Worm (Caenorhabditis elegans): Measurements from ENCODE around the gene haf-3.

The haf-3 gene

DNA sequence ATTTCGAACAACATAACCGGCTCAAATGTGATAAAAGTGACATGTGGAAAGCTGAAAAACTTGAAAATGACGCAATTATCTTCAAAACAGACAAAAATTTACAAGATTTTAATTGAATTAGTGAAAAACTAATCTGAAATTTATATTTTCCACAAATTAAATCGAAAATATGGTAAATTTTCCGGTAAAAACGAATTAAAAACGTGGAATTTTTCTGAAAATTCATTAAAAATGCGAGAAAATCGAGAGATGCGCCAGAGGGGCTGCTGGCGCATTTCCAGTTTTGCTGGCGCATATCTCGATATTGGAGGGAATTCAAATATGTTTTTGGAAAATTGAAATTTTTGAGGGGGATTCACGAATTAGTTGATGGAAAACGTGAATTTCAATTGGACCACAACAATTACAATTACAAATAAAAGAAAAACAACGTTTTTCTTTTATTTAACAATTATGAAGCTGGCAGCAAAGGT, at the start of gene haf-3, which contains the start of gene F57A10.2:
TSS of gene haf-3 (minus strand) at position 51 of the 473 bp plus-strand sequence.
TSS of gene F57A10.2 (plus strand) at position 454 of the 473 bp plus-strand sequence.
- TF ChIP-seq zag-1 (tag; optimal IDR thresholded peaks at IDR 0.05), result peak; percentile 58
- peak; percentile 54 for TF ChIP-seq aha-1 (tag; optimal IDR thresholded peaks at IDR 0.05)
- peak; percentile 92 for TF ChIP-seq irx-1 (tag; optimal IDR thresholded peaks at IDR 0.05)
- TF ChIP-seq lin-35 (GFP tag; optimal IDR thresholded peaks at IDR 0.05), result peak; percentile 99
- TF ChIP-seq ceh-63 (GFP tag; optimal IDR thresholded peaks at IDR 0.05), result no peak
- peak; percentile 95 for TF ChIP-seq nhr-19 (GFP tag; conservative IDR thresholded peaks at IDR 0.05)
- peak; percentile 76 for TF ChIP-seq lir-3 (tag; optimal IDR thresholded peaks at IDR 0.05; ENCODE audit: poor library complexity)
- TF ChIP-seq ces-1 (GFP tag; optimal IDR thresholded peaks at IDR 0.05), result no peak
- peak; percentile 75 for TF ChIP-seq fkh-10 (GFP tag; optimal IDR thresholded peaks at IDR 0.05)
- TF ChIP-seq nhr-85 (tag), result peak; percentile 98
- peak; percentile 82 for TF ChIP-seq fos-1 (tag; optimal IDR thresholded peaks at IDR 0.05)
- TF ChIP-seq pax-3 (tag; optimal IDR thresholded peaks at IDR 0.05), result peak; percentile 80
- peak; percentile 11 for TF ChIP-seq hpl-2 (GFP tag; optimal IDR thresholded peaks at IDR 0.05)
- peak; percentile 95 for TF ChIP-seq lin-14 (GFP tag; optimal IDR thresholded peaks at IDR 0.05)
- TF ChIP-seq fkh-4 (tag; optimal IDR thresholded peaks at IDR 0.05; ENCODE audit: borderline replicate concordance), result peak; percentile 72
- peak; percentile 66 for TF ChIP-seq F16B12.6 (tag; optimal IDR thresholded peaks at IDR 0.05)
- no peak for TF ChIP-seq unc-98 (GFP tag; IDR thresholded peaks at IDR 0.05)
- TF ChIP-seq ceh-90 (tag; optimal IDR thresholded peaks at IDR 0.05), result peak; percentile 60
- peak in 5 of 6 experiments; percentile 25 to 90 (median 45) for TF ChIP-seq elt-3 (tag; optimal IDR thresholded peaks at IDR 0.05)
- peak; percentile 4 to 83 for TF ChIP-seq ztf-11 (tag; optimal IDR thresholded peaks at IDR 0.05)
- no peak for TF ChIP-seq sptf-1 (tag; optimal IDR thresholded peaks at IDR 0.05)
- TF ChIP-seq nhr-90 (tag; optimal IDR thresholded peaks at IDR 0.05; ENCODE audit: poor library complexity), result peak; percentile 96
- TF ChIP-seq alr-1 (tag; optimal IDR thresholded peaks at IDR 0.05; ENCODE audit: borderline replicate concordance), result no peak
- TF ChIP-seq zip-4 (GFP tag; optimal IDR thresholded peaks at IDR 0.05), result peak; percentile 85
- TF ChIP-seq skn-1 (tag; optimal IDR thresholded peaks at IDR 0.05), result peak; percentile 91
- TF ChIP-seq ceh-82 (tag; optimal IDR thresholded peaks at IDR 0.05), result peak; percentile 96 to 97 (median 97)
- no peak for TF ChIP-seq vab-15 (tag; optimal IDR thresholded peaks at IDR 0.05)
- TF ChIP-seq efl-3 (GFP tag; optimal IDR thresholded peaks at IDR 0.05), result peak; percentile 60
- TF ChIP-seq efl-1 (optimal IDR thresholded peaks at IDR 0.05), result peak; percentile 97 to 99
- peak; percentile 99 to 100 for TF ChIP-seq efl-1 (GFP tag; optimal IDR thresholded peaks at IDR 0.05 in 1 of 2)
- TF ChIP-seq grh-1 (GFP tag; IDR thresholded peaks at IDR 0.05), result peak; percentile 93
- no peak for TF ChIP-seq Y116A8C.19 (tag; optimal IDR thresholded peaks at IDR 0.05; ENCODE audit: borderline replicate concordance)
- TF ChIP-seq tlp-1 (tag; optimal IDR thresholded peaks at IDR 0.05), result no peak
- TF ChIP-seq ceh-88 (GFP tag; IDR thresholded peaks at IDR 0.05), result peak; percentile 69; the same call in 1 of the 2 replicates
- TF ChIP-seq ets-5 (GFP tag; IDR thresholded peaks at IDR 0.05), result no peak
- peak; percentile 90 for TF ChIP-seq C16A3.4 (tag; optimal IDR thresholded peaks at IDR 0.05)
- peak; percentile 96 for TF ChIP-seq nhr-71 (tag; optimal IDR thresholded peaks at IDR 0.05)
- TF ChIP-seq mab-9 (GFP tag; IDR thresholded peaks at IDR 0.05), result peak; percentile 85
- peak; percentile 50 for TF ChIP-seq nhr-237 (tag; optimal IDR thresholded peaks at IDR 0.05)
- no peak for TF ChIP-seq unc-62 (GFP tag; optimal IDR thresholded peaks at IDR 0.05)
- TF ChIP-seq jun-1 (tag; optimal IDR thresholded peaks at IDR 0.05), result peak; percentile 82
- TF ChIP-seq hlh-4 (tag; optimal IDR thresholded peaks at IDR 0.05), result no peak
- TF ChIP-seq nhr-77 (tag; optimal IDR thresholded peaks at IDR 0.05), result peak; percentile 82
- no peak for TF ChIP-seq pag-3 (tag; optimal IDR thresholded peaks at IDR 0.05; ENCODE audit: borderline replicate concordance, insufficient read depth)
- peak; percentile 92 for TF ChIP-seq egl-13 (tag; optimal IDR thresholded peaks at IDR 0.05)
- peak; percentile 79 for TF ChIP-seq blmp-1 (tag; optimal IDR thresholded peaks at IDR 0.05)
- TF ChIP-seq sox-4 (tag; optimal IDR thresholded peaks at IDR 0.05), result peak; percentile 87
- TF ChIP-seq C34B4.2 (tag; optimal IDR thresholded peaks at IDR 0.05), result peak; percentile 6
- no peak for TF ChIP-seq nhr-84 (tag; optimal IDR thresholded peaks at IDR 0.05)
- TF ChIP-seq lin-39 (tag; optimal IDR thresholded peaks at IDR 0.05), result peak; percentile 94
- peak; percentile 97 for TF ChIP-seq snu-23 (GFP tag; optimal IDR thresholded peaks at IDR 0.05)
- TF ChIP-seq aly-2 (tag; optimal IDR thresholded peaks at IDR 0.05), result peak; percentile 87
